Fruit fly (Drosophila melanogaster): Measurements from ENCODE around the gene Hcf.
A peak's percentile ranks its signal among the peaks of the same experiment; 100 is the strongest.

The Hcf gene

DNA sequence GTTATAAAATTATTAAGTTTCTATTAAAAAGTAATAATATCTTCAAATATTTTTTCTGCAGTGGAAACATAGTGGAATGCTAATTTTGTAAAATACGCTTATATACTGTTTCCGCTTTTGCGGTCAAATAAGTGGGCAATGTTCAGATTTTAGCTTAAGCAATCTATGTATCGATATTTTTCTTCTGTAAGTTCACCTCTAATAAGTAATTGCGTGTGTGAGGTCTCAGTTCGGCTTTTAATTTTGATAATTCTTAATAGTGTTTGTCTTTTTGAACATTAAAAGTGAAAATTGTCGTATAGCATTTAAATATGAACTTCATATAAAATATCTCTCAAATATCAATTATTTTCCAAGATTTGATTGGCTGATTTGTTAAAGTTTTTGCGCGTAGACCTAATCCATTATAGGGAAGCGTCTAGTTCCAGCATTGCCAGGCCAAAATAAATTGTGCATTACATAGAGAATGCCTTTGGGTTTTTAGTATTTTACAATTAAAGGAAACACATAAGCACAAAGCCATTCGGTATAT, at the start of gene Hcf:
TSS of gene Hcf (plus strand) at position 180 of the 532 bp plus-strand sequence.
- no peak for TF ChIP-seq Dfd (GFP tag; optimal IDR thresholded peaks at IDR 0.05)
- no peak for TF ChIP-seq HLH106 (tag; optimal IDR thresholded peaks at IDR 0.05)
- TF ChIP-seq tai (GFP tag; optimal IDR thresholded peaks at IDR 0.05) = no peak
- TF ChIP-seq Dif (GFP tag; optimal IDR thresholded peaks at IDR 0.05; ENCODE audit: partially characterized antibody) = no peak
- no peak for TF ChIP-seq Sp1 (GFP tag; optimal IDR thresholded peaks at IDR 0.05)
- no peak for TF ChIP-seq dmrt93B (GFP tag; optimal IDR thresholded peaks at IDR 0.05)
- no peak for TF ChIP-seq ey (GFP tag; optimal IDR thresholded peaks at IDR 0.05)
- TF ChIP-seq OdsH (GFP tag; optimal IDR thresholded peaks at IDR 0.05) = no peak
- peak; percentile 42 for TF ChIP-seq Vsx2 (GFP tag; optimal IDR thresholded peaks at IDR 0.05; ENCODE audit: partially characterized antibody)
- no peak for TF ChIP-seq Abd-B (GFP tag; optimal IDR thresholded peaks at IDR 0.05)
- no peak for TF ChIP-seq pan (optimal IDR thresholded peaks at IDR 0.05)
- peak; percentile 31 for TF ChIP-seq CrebA (GFP tag; optimal IDR thresholded peaks at IDR 0.05; ENCODE audit: borderline replicate concordance)
- TF ChIP-seq psq (GFP tag; optimal IDR thresholded peaks at IDR 0.05) = no peak
- no peak for TF ChIP-seq br (GFP tag; optimal IDR thresholded peaks at IDR 0.05)
- TF ChIP-seq h (GFP tag; optimal IDR thresholded peaks at IDR 0.05) = no peak
- no peak for TF ChIP-seq CG32264 (GFP tag; optimal IDR thresholded peaks at IDR 0.05)
- no peak for TF ChIP-seq Mio (GFP tag; optimal IDR thresholded peaks at IDR 0.05)
- peak; percentile 93 for TF ChIP-seq N (GFP tag; optimal IDR thresholded peaks at IDR 0.05)
- TF ChIP-seq jim (GFP tag; optimal IDR thresholded peaks at IDR 0.05) = no peak
- TF ChIP-seq rgr (GFP tag; optimal IDR thresholded peaks at IDR 0.05) = no peak
- no peak for TF ChIP-seq fru (GFP tag; optimal IDR thresholded peaks at IDR 0.05)
- TF ChIP-seq sv (GFP tag; optimal IDR thresholded peaks at IDR 0.05) = no peak
- peak; percentile 17 for TF ChIP-seq Hnf4 (GFP tag; optimal IDR thresholded peaks at IDR 0.05)
- no peak for TF ChIP-seq Rel (GFP tag; optimal IDR thresholded peaks at IDR 0.05)
- no peak for TF ChIP-seq Rel (tag; optimal IDR thresholded peaks at IDR 0.05)
- peak; percentile 45 for TF ChIP-seq sage (GFP tag; optimal IDR thresholded peaks at IDR 0.05)
- TF ChIP-seq brk (GFP tag; optimal IDR thresholded peaks at IDR 0.05) = peak; percentile 55
- peak; percentile 54 for TF ChIP-seq Hr78 (GFP tag; optimal IDR thresholded peaks at IDR 0.05)
- TF ChIP-seq Hr83 (GFP tag; optimal IDR thresholded peaks at IDR 0.05; ENCODE audit: poor library complexity, severe bottlenecking) = peak; percentile 13
- no peak for TF ChIP-seq Jra (GFP tag; optimal IDR thresholded peaks at IDR 0.05)
- no peak for TF ChIP-seq Myc (optimal IDR thresholded peaks at IDR 0.05)
- no peak for TF ChIP-seq usp (GFP tag; optimal IDR thresholded peaks at IDR 0.05)
- no peak for TF ChIP-seq foxo (GFP tag; optimal IDR thresholded peaks at IDR 0.05)
- TF ChIP-seq lola (GFP tag; optimal IDR thresholded peaks at IDR 0.05) = peak; percentile 49
- TF ChIP-seq woc (GFP tag; optimal IDR thresholded peaks at IDR 0.05) = peak; percentile 60
- TF ChIP-seq dl (GFP tag; optimal IDR thresholded peaks at IDR 0.05; ENCODE audit: insufficient read depth in 1 of 2, partially characterized antibody in 2 of 2) = no peak
- TF ChIP-seq GATAd (GFP tag; optimal IDR thresholded peaks at IDR 0.05) = no peak
- TF ChIP-seq dsf (GFP tag; optimal IDR thresholded peaks at IDR 0.05; ENCODE audit: borderline replicate concordance) = no peak
- TF ChIP-seq CG9705 (GFP tag; optimal IDR thresholded peaks at IDR 0.05) = no peak

DNA sequence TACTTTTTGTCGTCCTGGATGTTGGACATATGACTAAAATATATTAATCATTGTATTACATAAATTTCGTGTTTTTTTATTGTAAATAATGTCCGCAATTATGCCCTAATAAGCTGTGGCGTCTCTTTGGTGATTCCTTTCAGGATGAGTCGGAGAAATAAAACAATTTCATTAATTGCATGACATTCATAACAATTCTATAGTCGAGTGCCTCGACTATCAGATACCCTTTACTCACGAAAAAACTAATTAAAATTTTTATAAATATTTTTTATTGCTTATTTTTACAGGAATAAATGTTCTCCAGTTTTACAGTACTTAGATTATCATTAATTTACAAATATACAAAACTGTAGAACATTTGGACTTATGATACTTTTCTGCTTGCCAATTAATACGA, 49.1 kb upstream of the Hcf start:
- TF ChIP-seq Hnf4 (GFP tag; optimal IDR thresholded peaks at IDR 0.05) (no peak), rgr (GFP tag; optimal IDR thresholded peaks at IDR 0.05) (no peak), dsf (GFP tag; optimal IDR thresholded peaks at IDR 0.05; ENCODE audit: borderline replicate concordance) (no peak), brk (GFP tag; optimal IDR thresholded peaks at IDR 0.05) (no peak), fru (GFP tag; optimal IDR thresholded peaks at IDR 0.05) (no peak), tai (GFP tag; optimal IDR thresholded peaks at IDR 0.05) (no peak), br (GFP tag; optimal IDR thresholded peaks at IDR 0.05) (no peak), Dif (GFP tag; optimal IDR thresholded peaks at IDR 0.05; ENCODE audit: partially characterized antibody) (no peak), woc (GFP tag; optimal IDR thresholded peaks at IDR 0.05) (no peak), lola (GFP tag; optimal IDR thresholded peaks at IDR 0.05) (no peak), pan (optimal IDR thresholded peaks at IDR 0.05) (no peak), CG32264 (GFP tag; optimal IDR thresholded peaks at IDR 0.05) (no peak)
